Fruit fly (Drosophila melanogaster) whole organism, embryonic: ENCODE measurements around the gene CG31680.

Experiments
- C15 ChIP-seq: fragments of 200-800 bp; sonication (Bioruptor generic); IDR thresholded peaks from 3 replicates; pipeline ENCODE4 v1.3.6; 2022; ENCODE audit warnings: missing biosample characterization, missing genetic modification characterization
- CG11398 ChIP-seq: fragments of 200-800 bp; sonication (Bioruptor generic); optimal IDR thresholded peaks from 2 replicates; lab custom pipeline; 2016; ENCODE audit warnings: missing biosample characterization, missing genetic modification characterization
- CG12071 ChIP-seq: fragments of 200-800 bp; sonication (Bioruptor generic); optimal IDR thresholded peaks from 3 replicates; lab custom pipeline; 2018; ENCODE audit warnings: missing biosample characterization, mild to moderate bottlenecking, missing genetic modification characterization
- CG12155 ChIP-seq: fragments of 200-800 bp; sonication (Bioruptor generic); optimal IDR thresholded peaks from 3 replicates; lab custom pipeline; 2016; ENCODE audit warnings: missing biosample characterization, missing genetic modification characterization
- CG12391 ChIP-seq: fragments of 200-800 bp; sonication (Bioruptor generic); optimal IDR thresholded peaks from 3 replicates; lab custom pipeline; 2018; ENCODE audit warnings: missing biosample characterization, mild to moderate bottlenecking, missing genetic modification characterization, moderate library complexity
- CG12769 ChIP-seq: fragments of 200-800 bp; sonication (Bioruptor generic); optimal IDR thresholded peaks from 2 replicates; lab custom pipeline; 2019; ENCODE audit warnings: missing biosample characterization, mild to moderate bottlenecking, missing genetic modification characterization, moderate library complexity
- CG14441 ChIP-seq: fragments of 200-800 bp; sonication (Bioruptor generic); IDR thresholded peaks from 2 replicates; pipeline ENCODE4 v1.3.6; 2022; ENCODE audit warnings: missing biosample characterization, missing genetic modification characterization
- CG14667 ChIP-seq: fragments of 200-800 bp; sonication (Bioruptor generic); IDR thresholded peaks from 2 replicates; pipeline ENCODE4 v1.3.6; 2022; ENCODE audit warnings: missing biosample characterization, missing genetic modification characterization
- CG1647 ChIP-seq: fragments of 200-800 bp; sonication (Bioruptor generic); optimal IDR thresholded peaks from 3 replicates; lab custom pipeline; 2016; ENCODE audit warnings: missing biosample characterization, missing genetic modification characterization
- CG16779 ChIP-seq: fragments of 200-800 bp; sonication (Bioruptor generic); IDR thresholded peaks from 2 replicates; pipeline ENCODE4 v1.3.6; 2022; ENCODE audit warnings: missing biosample characterization, missing genetic modification characterization
- CG16813 ChIP-seq: fragments of 200-800 bp; sonication (Bioruptor generic); IDR thresholded peaks from 3 replicates; pipeline ENCODE4 v1.3.6; 2022; ENCODE audit warnings: missing biosample characterization, missing genetic modification characterization; ENCODE audit not compliant: partially characterized antibody
- CG16863 ChIP-seq: fragments of 200-800 bp; sonication (Bioruptor generic); optimal IDR thresholded peaks from 3 replicates; lab custom pipeline; 2016; ENCODE audit warnings: missing biosample characterization, missing genetic modification characterization
- CG17359 ChIP-seq: fragments of 200-800 bp; sonication (Bioruptor generic); optimal IDR thresholded peaks from 3 replicates; lab custom pipeline; 2018; ENCODE audit warnings: missing biosample characterization, mild to moderate bottlenecking, missing genetic modification characterization, moderate library complexity
- CG1792 ChIP-seq: fragments of 200-800 bp; sonication (Bioruptor generic); optimal IDR thresholded peaks from 2 replicates; lab custom pipeline; 2016; ENCODE audit warnings: missing biosample characterization, missing genetic modification characterization
- CG18262 ChIP-seq: fragments of 200-800 bp; optimal IDR thresholded peaks from 3 replicates; lab custom pipeline; 2019; ENCODE audit warnings: missing biosample characterization, mild to moderate bottlenecking, missing genetic modification characterization, moderate library complexity
- CG3065 ChIP-seq: fragments of 200-800 bp; sonication (Bioruptor generic); optimal IDR thresholded peaks from 2 replicates; lab custom pipeline; 2016; ENCODE audit warnings: missing biosample characterization, missing genetic modification characterization
- CG31224 ChIP-seq: fragments of 200-800 bp; sonication (Bioruptor generic); IDR thresholded peaks from 2 replicates; pipeline ENCODE4 v1.3.6; 2022; ENCODE audit warnings: missing biosample characterization, missing genetic modification characterization
- CG31388 ChIP-seq: fragments of 200-800 bp; sonication (Bioruptor generic); optimal IDR thresholded peaks from 2 replicates; lab custom pipeline; 2016; ENCODE audit warnings: missing biosample characterization, missing genetic modification characterization
- CG34422 ChIP-seq: fragments of 200-800 bp; sonication (Bioruptor generic); IDR thresholded peaks from 3 replicates; pipeline ENCODE4 v1.3.6; 2022; ENCODE audit warnings: missing biosample characterization, missing genetic modification characterization
- CG3726 ChIP-seq: fragments of 200-800 bp; sonication (Bioruptor generic); IDR thresholded peaks from 3 replicates; pipeline ENCODE4, ENCODE4 v1.3.6; 2022; ENCODE audit warnings: missing biosample characterization, missing genetic modification characterization
- CG42726 ChIP-seq: fragments of 200-800 bp; sonication (Bioruptor generic); IDR thresholded peaks from 2 replicates; pipeline ENCODE4 v1.3.6; 2022; ENCODE audit warnings: missing biosample characterization, missing genetic modification characterization; ENCODE audit not compliant: partially characterized antibody
- CG4282 ChIP-seq: fragments of 200-800 bp; sonication (Bioruptor generic); optimal IDR thresholded peaks from 2 replicates; lab custom pipeline; 2016; ENCODE audit warnings: missing biosample characterization, missing genetic modification characterization
- CG4360 ChIP-seq: fragments of 200-800 bp; sonication (Bioruptor generic); IDR thresholded peaks from 2 replicates; pipeline ENCODE4 v1.3.6; 2022; ENCODE audit warnings: missing biosample characterization, missing genetic modification characterization
- CG6683 ChIP-seq: fragments of 200-800 bp; sonication (Bioruptor generic); optimal IDR thresholded peaks from 2 replicates; lab custom pipeline; 2017; ENCODE audit warnings: missing biosample characterization, mild to moderate bottlenecking, missing genetic modification characterization, missing genetic modification reagents
- CG6765 ChIP-seq: fragments of 200-800 bp; sonication (Bioruptor generic); optimal IDR thresholded peaks from 3 replicates; lab custom pipeline; 2017; ENCODE audit warnings: missing biosample characterization, mild to moderate bottlenecking, missing genetic modification characterization
- CG7928 ChIP-seq: fragments of 200-800 bp; sonication (Bioruptor generic); optimal IDR thresholded peaks from 2 replicates; lab custom pipeline; 2017; ENCODE audit warnings: missing biosample characterization, mild to moderate bottlenecking, missing genetic modification characterization
- CG7987 ChIP-seq: fragments of 200-800 bp; sonication (Bioruptor generic); optimal IDR thresholded peaks from 2 replicates; lab custom pipeline; 2018; ENCODE audit warnings: missing biosample characterization, mild to moderate bottlenecking, missing genetic modification characterization, moderate library complexity
- Chrac-16 ChIP-seq: fragments of 200-800 bp; sonication (Bioruptor generic); optimal IDR thresholded peaks from 3 replicates; lab custom pipeline; 2016; ENCODE audit warnings: missing biosample characterization, missing genetic modification characterization
- Fer2 ChIP-seq: fragments of 200-800 bp; sonication (Bioruptor generic); optimal IDR thresholded peaks from 2 replicates; lab custom pipeline; 2018; ENCODE audit warnings: missing biosample characterization, mild to moderate bottlenecking, missing genetic modification characterization, moderate library complexity
- HHEX ChIP-seq: fragments of 200-800 bp; sonication (Bioruptor generic); optimal IDR thresholded peaks from 3 replicates; lab custom pipeline; 2017; ENCODE audit warnings: missing biosample characterization, mild to moderate bottlenecking, missing genetic modification characterization, missing genetic modification reagents
- Hr3 ChIP-seq: fragments of 200-800 bp; sonication (Bioruptor generic); optimal IDR thresholded peaks from 3 replicates; lab custom pipeline; 2016; ENCODE audit warnings: missing biosample characterization, missing genetic modification characterization
- Hr78 ChIP-seq, 2 experiments: fragments of 200-800 bp in 1 of 2; fragments of >200 bp in 1 of 2; sonication (Bioruptor generic) in 1 of 2; optimal IDR thresholded peaks; 2 replicates each; lab custom pipeline; 2017 to 2019; ENCODE audit warnings: missing biosample characterization in 2 of 2, missing genetic modification characterization in 2 of 2, mild to moderate bottlenecking in 1 of 2, moderate library complexity in 1 of 2
- Jarid2 ChIP-seq: fragments of 200-800 bp; sonication (Bioruptor generic); optimal IDR thresholded peaks from 3 replicates; lab custom pipeline; 2017; ENCODE audit warnings: mild to moderate bottlenecking, missing biosample characterization, missing genetic modification reagents, missing genetic modification characterization
- Lhr ChIP-seq: fragments of 200-800 bp; sonication (Bioruptor generic); optimal IDR thresholded peaks from 3 replicates; lab custom pipeline; 2017; ENCODE audit warnings: mild to moderate bottlenecking, missing biosample characterization, missing genetic modification reagents, missing genetic modification characterization
- MBD-R2 ChIP-seq: fragments of 200-800 bp; sonication (Bioruptor generic); IDR thresholded peaks from 2 replicates; pipeline ENCODE4 v1.3.6; 2022; ENCODE audit warnings: missing biosample characterization, missing genetic modification characterization
- Sry-δ ChIP-seq: fragments of 200-800 bp; sonication (Bioruptor generic); optimal IDR thresholded peaks from 2 replicates; lab custom pipeline; 2016; ENCODE audit warnings: missing biosample characterization, missing genetic modification characterization
- Stat92E ChIP-seq, 3 experiments: fragments of >200 bp in 2 of 3; fragments of 200-800 bp in 1 of 3; sonication (Bioruptor generic) in 1 of 3; optimal IDR thresholded peaks; 2 replicates each; lab custom pipeline; 2017 to 2019; ENCODE audit warnings: missing biosample characterization in 3 of 3, missing genetic modification characterization in 3 of 3, mild to moderate bottlenecking in 1 of 3, moderate library complexity in 1 of 3
- Taf1 ChIP-seq: fragments of 200-800 bp; sonication (Bioruptor generic); IDR thresholded peaks from 2 replicates; pipeline ENCODE4 v1.3.6; 2022; ENCODE audit warnings: missing biosample characterization, missing genetic modification characterization
- Xbp1 ChIP-seq: fragments of 200-800 bp; sonication (Bioruptor generic); optimal IDR thresholded peaks from 3 replicates; lab custom pipeline; 2016; ENCODE audit warnings: missing biosample characterization, mild to moderate bottlenecking, missing genetic modification characterization
- bigmax ChIP-seq: fragments of 200-800 bp; sonication (Bioruptor generic); optimal IDR thresholded peaks from 2 replicates; lab custom pipeline; 2018; ENCODE audit warnings: missing biosample characterization, mild to moderate bottlenecking, missing genetic modification characterization
- ci ChIP-seq: fragments of 200-800 bp; sonication (Bioruptor generic); IDR thresholded peaks from 3 replicates; pipeline ENCODE4 v1.3.6; 2022; ENCODE audit warnings: missing biosample characterization, missing genetic modification characterization
- corto ChIP-seq: fragments of 200-800 bp; sonication (Bioruptor generic); optimal IDR thresholded peaks from 2 replicates; lab custom pipeline; 2016; ENCODE audit warnings: missing biosample characterization, mild to moderate bottlenecking, missing genetic modification characterization, moderate library complexity
- fd64A ChIP-seq: fragments of 200-800 bp; sonication (Bioruptor generic); optimal IDR thresholded peaks from 3 replicates; lab custom pipeline; 2018; ENCODE audit warnings: missing biosample characterization, mild to moderate bottlenecking, missing genetic modification characterization
- gcm2 ChIP-seq: fragments of 200-800 bp; sonication (Bioruptor generic); optimal IDR thresholded peaks from 2 replicates; lab custom pipeline; 2016; ENCODE audit warnings: missing biosample characterization, missing genetic modification characterization
- hkb ChIP-seq, 2 experiments: fragments of 200-800 bp in 1 of 2; fragments of >200 bp in 1 of 2; sonication (Bioruptor generic) in 1 of 2; IDR thresholded peaks in 1 of 2; optimal IDR thresholded peaks in 1 of 2; 2 replicates each; pipeline versions ENCODE4 v1.3.6 to Lab custom; 2017 to 2022; ENCODE audit warnings: missing biosample characterization in 1 of 2, missing genetic modification characterization in 1 of 2
- jing ChIP-seq: fragments of 200-800 bp; sonication (Bioruptor generic); optimal IDR thresholded peaks from 2 replicates; lab custom pipeline; 2018; ENCODE audit warnings: missing biosample characterization, mild to moderate bottlenecking, missing genetic modification characterization
- kay ChIP-seq: fragments of 200-800 bp; sonication (Bioruptor generic); optimal IDR thresholded peaks from 2 replicates; lab custom pipeline; 2016; ENCODE audit warnings: missing biosample characterization, missing genetic modification characterization
- seq ChIP-seq: fragments of 200-800 bp; sonication (Bioruptor generic); IDR thresholded peaks from 2 replicates; pipeline ENCODE4 v1.3.6; 2022; ENCODE audit warnings: missing biosample characterization, missing genetic modification characterization
- sim ChIP-seq: fragments of 200-800 bp; sonication (Bioruptor generic); IDR thresholded peaks from 2 replicates; pipeline ENCODE4 v1.3.6; 2022; ENCODE audit warnings: missing biosample characterization, missing genetic modification characterization
- tap ChIP-seq: fragments of 200-800 bp; optimal IDR thresholded peaks from 3 replicates; lab custom pipeline; 2019; ENCODE audit warnings: missing biosample characterization, mild to moderate bottlenecking, missing genetic modification characterization, moderate library complexity
- tx ChIP-seq: fragments of 200-800 bp; sonication (Bioruptor generic); optimal IDR thresholded peaks from 2 replicates; lab custom pipeline; 2016; ENCODE audit warnings: missing biosample characterization, missing genetic modification characterization

Gene CG31680

DNA sequence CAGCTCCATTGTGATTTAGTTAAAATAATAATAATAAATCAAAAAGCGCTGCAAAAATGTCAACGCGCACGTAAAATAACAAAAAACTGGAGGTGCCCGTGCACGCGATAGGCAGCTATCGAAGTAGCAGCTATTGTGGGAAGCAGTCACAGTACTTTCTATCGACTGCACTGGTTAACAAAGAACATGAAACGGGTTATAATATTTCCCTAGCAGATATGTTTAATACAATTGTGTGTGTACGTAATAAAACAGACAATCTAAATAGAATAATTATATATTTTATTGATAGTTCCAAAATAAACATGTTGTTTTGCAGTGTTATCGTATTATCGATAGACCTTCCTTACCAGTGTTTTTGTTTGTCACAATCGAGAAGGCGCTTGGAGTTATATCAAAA, 36.0 kb downstream of the CG31680 start, which contains the start of the genes CG31678 and IKKepsilon (continued):
- TF ChIP-seq fd64A (no peak), Hr78 (GFP tag; optimal IDR thresholded peaks at IDR 0.05; lab: Kevin White, UChicago) (no peak), jing (no peak), CG12391 (tag; lab: Kevin White, UChicago) (peak; percentile 63), CG6683 (GFP tag; lab: Kevin White, UChicago) (no peak), CG16863 (no peak), gcm2 (no peak), Fer2 (tag; lab: Kevin White, UChicago) (no peak), tap (tag; lab: Kevin White, UChicago) (no peak), CG34422 (GFP tag; lab: Robert Waterston, UW) (peak; percentile 64; the same call in 2 of the 3 replicates), sim (GFP tag; lab: Robert Waterston, UW) (no peak), Stat92E (GFP tag; optimal IDR thresholded peaks at IDR 0.05; lab: Kevin White, UChicago) (no peak), C15 (GFP tag; lab: Robert Waterston, UW) (no peak), CG12769 (no peak), CG12071 (GFP tag; lab: Kevin White, UChicago) (no peak), MBD-R2 (GFP tag; lab: Robert Waterston, UW) (peak; percentile 93), CG16813 (GFP tag; lab: Robert Waterston, UW) (peak; percentile 92), Xbp1 (GFP tag; lab: Kevin White, UChicago) (peak; percentile 61), CG31224 (GFP tag; lab: Robert Waterston, UW) (no peak; the same call in 1 of the 2 replicates), Lhr (no peak), CG3065 (GFP tag; lab: Kevin White, UChicago) (no peak), CG4282 (GFP tag; lab: Kevin White, UChicago) (no peak), tx (GFP tag; lab: Kevin White, UChicago) (no peak), CG3726 (GFP tag; lab: Robert Waterston, UW) (no peak), CG11398 (GFP tag; lab: Kevin White, UChicago) (no peak), CG14667 (GFP tag; lab: Robert Waterston, UW) (no peak), HHEX (no peak), kay (GFP tag; lab: Kevin White, UChicago) (no peak), CG1792 (GFP tag; lab: Kevin White, UChicago) (no peak), CG31388 (no peak), seq (GFP tag; lab: Robert Waterston, UW) (no peak), bigmax (GFP tag; lab: Kevin White, UChicago) (no peak), hkb (optimal IDR thresholded peaks at IDR 0.05; lab: Kevin White, UChicago) (no peak), hkb (GFP tag; IDR thresholded peaks at IDR 0.05; lab: Robert Waterston, UW) (no peak), CG7987 (GFP tag; lab: Kevin White, UChicago) (no peak), ci (GFP tag; lab: Robert Waterston, UW) (peak; percentile 50; the same call in 1 of the 3 replicates), CG4360 (GFP tag; lab: Robert Waterston, UW) (0 out of 2 replicates have a peak, but pooled peaks have one; percentile 5), CG17359 (tag; lab: Kevin White, UChicago) (no peak), CG18262 (tag; lab: Kevin White, UChicago) (peak; percentile 35), Hr3 (GFP tag; lab: Kevin White, UChicago) (peak; percentile 34), CG7928 (no peak), corto (GFP tag; lab: Kevin White, UChicago) (no peak), CG16779 (GFP tag; lab: Robert Waterston, UW) (no peak), Jarid2 (GFP tag; lab: Kevin White, UChicago) (no peak), CG42726 (GFP tag; lab: Robert Waterston, UW) (peak; percentile 84), CG6765 (GFP tag; lab: Kevin White, UChicago) (no peak), CG12155 (GFP tag; lab: Kevin White, UChicago) (peak; percentile 6), CG14441 (GFP tag; lab: Robert Waterston, UW) (no peak), Chrac-16 (peak; percentile 26), Taf1 (GFP tag; lab: Robert Waterston, UW) (no peak), CG1647 (GFP tag; lab: Kevin White, UChicago) (no peak), Sry-δ (GFP tag; lab: Kevin White, UChicago) (peak; percentile 70)
